Worm (Caenorhabditis elegans) whole organism, L1 larva: ENCODE results near the gene F25E5.2.

Experiments
- C04F5.9 ChIP-seq: sonication (generic microtip); optimal IDR thresholded peaks from 2 replicates; lab custom pipeline; 2016; ENCODE audit warnings: missing genetic modification characterization, missing compliant biosample characterization
- F16B12.6 ChIP-seq: fragments of 150-350 bp; optimal IDR thresholded peaks from 2 replicates; lab custom pipeline; 2014; ENCODE audit warnings: missing biosample characterization, missing genetic modification characterization
- ama-1 ChIP-seq: fragments of 150-350 bp; optimal IDR thresholded peaks from 2 replicates; lab custom pipeline; 2014
- blmp-1 ChIP-seq: fragments of 150-350 bp; optimal IDR thresholded peaks from 2 replicates; lab custom pipeline; 2014; ENCODE audit warnings: missing biosample characterization, missing genetic modification characterization
- ceh-63 ChIP-seq: fragments of 200-800 bp; sonication (Bioruptor generic); optimal IDR thresholded peaks from 2 replicates; lab custom pipeline; 2018; ENCODE audit warnings: mild to moderate bottlenecking, missing genetic modification characterization, missing compliant biosample characterization
- ceh-90 ChIP-seq: sonication (generic microtip); optimal IDR thresholded peaks from 2 replicates; lab custom pipeline; 2016; ENCODE audit warnings: missing genetic modification characterization, missing compliant biosample characterization
- ces-1 ChIP-seq: fragments of 150-350 bp; optimal IDR thresholded peaks from 2 replicates; lab custom pipeline; 2014; ENCODE audit warnings: missing biosample characterization, missing genetic modification reagents, missing genetic modification characterization
- dpl-1 ChIP-seq, 3 experiments: fragments of 150-350 bp in 2 of 3; sonication (generic microtip) in 1 of 3; optimal IDR thresholded peaks; 2 replicates each; lab custom pipeline; 2014 to 2017; ENCODE audit warnings: missing biosample characterization in 3 of 3, missing genetic modification characterization in 3 of 3, missing genetic modification reagents in 3 of 3
- dsc-1 ChIP-seq: sonication (generic microtip); optimal IDR thresholded peaks from 2 replicates; lab custom pipeline; 2016; ENCODE audit warnings: mild to moderate bottlenecking, missing genetic modification characterization, missing compliant biosample characterization
- efl-3 ChIP-seq: fragments of 200-800 bp; sonication (Bioruptor generic); optimal IDR thresholded peaks from 2 replicates; lab custom pipeline; 2018; ENCODE audit warnings: mild to moderate bottlenecking, missing genetic modification characterization, missing compliant biosample characterization
- fkh-10 ChIP-seq: sonication (generic microtip); optimal IDR thresholded peaks from 2 replicates; lab custom pipeline; 2017; ENCODE audit warnings: missing biosample characterization, missing genetic modification reagents, missing genetic modification characterization
- fkh-4 ChIP-seq: sonication (generic microtip); optimal IDR thresholded peaks from 2 replicates; lab custom pipeline; 2016; ENCODE audit warnings: missing compliant biosample characterization, missing genetic modification characterization, borderline replicate concordance
- fkh-8 ChIP-seq: sonication (generic microtip); optimal IDR thresholded peaks from 2 replicates; lab custom pipeline; 2016; ENCODE audit warnings: mild to moderate bottlenecking, missing genetic modification characterization, missing compliant biosample characterization
- grh-1 ChIP-seq: fragments of 200-800 bp; sonication (Bioruptor generic); IDR thresholded peaks from 2 replicates; pipeline ENCODE4 v1.3.6; 2022; ENCODE audit warnings: missing genetic modification reagents, missing genetic modification characterization, missing compliant biosample characterization
- hlh-17 ChIP-seq: fragments of 200-800 bp; sonication (Bioruptor generic); optimal IDR thresholded peaks from 2 replicates; lab custom pipeline; 2018; ENCODE audit warnings: missing genetic modification characterization, mild to moderate bottlenecking, missing compliant biosample characterization, moderate library complexity, borderline replicate concordance
- hlh-4 ChIP-seq: sonication (generic microtip); optimal IDR thresholded peaks from 2 replicates; lab custom pipeline; 2016; ENCODE audit warnings: mild to moderate bottlenecking, missing genetic modification characterization, missing compliant biosample characterization
- irx-1 ChIP-seq: sonication (generic microtip); optimal IDR thresholded peaks from 2 replicates; lab custom pipeline; 2016; ENCODE audit warnings: missing genetic modification characterization, missing compliant biosample characterization
- isw-1 ChIP-seq: fragments of 200-800 bp; sonication (Bioruptor generic); IDR thresholded peaks from 2 replicates; pipeline ENCODE4 v1.3.6; 2022; ENCODE audit warnings: missing genetic modification characterization, missing compliant biosample characterization
- lin-39 ChIP-seq: fragments of 150-350 bp; optimal IDR thresholded peaks from 2 replicates; lab custom pipeline; 2014; ENCODE audit warnings: missing biosample characterization, missing genetic modification reagents, missing genetic modification characterization
- nhr-11 ChIP-seq: fragments of 150-350 bp; optimal IDR thresholded peaks from 2 replicates; lab custom pipeline; 2014; ENCODE audit warnings: missing biosample characterization, missing genetic modification characterization
- nhr-237 ChIP-seq: fragments of 150-350 bp; optimal IDR thresholded peaks from 2 replicates; lab custom pipeline; 2014; ENCODE audit warnings: missing biosample characterization, missing genetic modification characterization
- nhr-47 ChIP-seq: sonication (generic microtip); optimal IDR thresholded peaks from 2 replicates; lab custom pipeline; 2016; ENCODE audit warnings: mild to moderate bottlenecking, missing genetic modification characterization, moderate library complexity, missing compliant biosample characterization
- nhr-71 ChIP-seq: sonication (generic microtip); optimal IDR thresholded peaks from 2 replicates; lab custom pipeline; 2016; ENCODE audit warnings: mild to moderate bottlenecking, missing genetic modification characterization, moderate library complexity, missing compliant biosample characterization
- nhr-76 ChIP-seq: sonication (generic microtip); optimal IDR thresholded peaks from 2 replicates; lab custom pipeline; 2017; ENCODE audit warnings: missing biosample characterization, missing genetic modification characterization
- nhr-90 ChIP-seq: sonication (generic microtip); optimal IDR thresholded peaks from 2 replicates; lab custom pipeline; 2016; ENCODE audit warnings: mild to moderate bottlenecking, missing genetic modification characterization, missing compliant biosample characterization; ENCODE audit not compliant: poor library complexity
- rnt-1 ChIP-seq: sonication (generic microtip); optimal IDR thresholded peaks from 2 replicates; lab custom pipeline; 2016; ENCODE audit warnings: mild to moderate bottlenecking, missing genetic modification characterization, moderate library complexity, missing compliant biosample characterization
- skn-1 ChIP-seq: fragments of 150-350 bp; optimal IDR thresholded peaks from 2 replicates; lab custom pipeline; 2014; ENCODE audit warnings: missing biosample characterization, missing genetic modification characterization
- snu-23 ChIP-seq: sonication (generic microtip); optimal IDR thresholded peaks from 2 replicates; lab custom pipeline; 2016; ENCODE audit warnings: missing genetic modification characterization, missing compliant biosample characterization
- swsn-7 ChIP-seq: sonication (generic microtip); optimal IDR thresholded peaks from 2 replicates; lab custom pipeline; 2016; ENCODE audit warnings: missing genetic modification characterization, missing compliant biosample characterization
- unc-30 ChIP-seq: sonication (generic microtip); optimal IDR thresholded peaks from 2 replicates; lab custom pipeline; 2017; ENCODE audit warnings: missing biosample characterization, missing genetic modification characterization
- unc-62 ChIP-seq: fragments of 150-350 bp; optimal IDR thresholded peaks from 2 replicates; lab custom pipeline; 2014; ENCODE audit warnings: missing biosample characterization, missing genetic modification reagents, missing genetic modification characterization
- unc-98 ChIP-seq: fragments of 200-800 bp; sonication (Bioruptor generic); IDR thresholded peaks from 2 replicates; pipeline ENCODE4 v1.3.6; 2022; ENCODE audit warnings: missing genetic modification characterization, missing compliant biosample characterization
- vab-15 ChIP-seq: sonication (generic microtip); optimal IDR thresholded peaks from 2 replicates; lab custom pipeline; 2017; ENCODE audit warnings: missing genotype, mild to moderate bottlenecking, missing genetic modification characterization, missing compliant biosample characterization
- zag-1 ChIP-seq: fragments of 150-350 bp; optimal IDR thresholded peaks from 2 replicates; lab custom pipeline; 2014; ENCODE audit warnings: missing biosample characterization, missing genetic modification characterization
- ztf-11 ChIP-seq, 2 experiments: sonication (generic microtip); optimal IDR thresholded peaks; 2 replicates each; lab custom pipeline; 2016 to 2017; ENCODE audit warnings: missing genetic modification characterization in 2 of 2, missing biosample characterization in 1 of 2, missing compliant biosample characterization in 1 of 2

Gene F25E5.2

ce11 chrV:7420162-7420561 is 34.9 kb upstream of the F25E5.2 start, which contains the start of gene srxa-4:
srxa-4 (plus strand) TSS chrV:7420462.
- no peak for TF ChIP-seq hlh-4

- TF ChIP-seq fkh-4 (tag; lab: Kevin White, UChicago) (no peak), grh-1 (GFP tag; lab: Robert Waterston, UW) (no peak), nhr-237 (tag; lab: Kevin White, UChicago) (no peak), ztf-11 (tag; optimal IDR thresholded peaks at IDR 0.05; lab: Kevin White, UChicago) (no peak), vab-15 (no peak), hlh-4 (no peak), hlh-17 (GFP tag; lab: Kevin White, UChicago) (no peak), lin-39 (tag; lab: Kevin White, UChicago) (no peak), C04F5.9 (tag; lab: Kevin White, UChicago) (no peak), unc-30 (tag; lab: Kevin White, UChicago) (no peak), dsc-1 (tag; lab: Kevin White, UChicago) (no peak), dpl-1 (GFP tag; optimal IDR thresholded peaks at IDR 0.05; lab: Kevin White, UChicago) (no peak), unc-98 (no peak), blmp-1 (tag; lab: Kevin White, UChicago) (no peak)
Measured at ce11 chrV:7424336-7424735, 30.8 kb upstream of the F25E5.2 start, which contains the start of gene F18E3.10. F18E3.10 (minus strand) TSS chrV:7424436.

- no peak for TF ChIP-seq irx-1 (tag; lab: Kevin White, UChicago)
- TF ChIP-seq fkh-4 (tag; lab: Kevin White, UChicago), result no peak
- TF ChIP-seq F16B12.6 (tag; lab: Kevin White, UChicago), result no peak
- no peak for TF ChIP-seq zag-1 (tag; lab: Kevin White, UChicago)
- no peak for TF ChIP-seq isw-1
- no peak for TF ChIP-seq ama-1 (lab: Kevin White, UChicago)
- TF ChIP-seq ceh-63 (GFP tag; lab: Kevin White, UChicago), result no peak
Measured at ce11 chrV:7426594-7426993, 28.5 kb upstream of the F25E5.2 start, which contains the start of gene srw-68. srw-68 (minus strand) TSS chrV:7426694.

ce11 chrV:7428880-7429279 is 26.2 kb upstream of the F25E5.2 start, which contains the start of gene srw-69:
srw-69 (minus strand) TSS chrV:7428980.
- TF ChIP-seq grh-1 (GFP tag; lab: Robert Waterston, UW), result no peak
- TF ChIP-seq nhr-47 (tag; lab: Kevin White, UChicago), result no peak
- TF ChIP-seq skn-1 (tag; lab: Kevin White, UChicago), result no peak
- TF ChIP-seq ces-1 (GFP tag; lab: Kevin White, UChicago), result no peak
- no peak for TF ChIP-seq ztf-11 (tag; optimal IDR thresholded peaks at IDR 0.05; lab: Kevin White, UChicago)
- no peak for TF ChIP-seq fkh-10 (GFP tag; lab: Kevin White, UChicago)
- no peak for TF ChIP-seq ceh-90
- TF ChIP-seq snu-23 (GFP tag; lab: Kevin White, UChicago), result no peak
- TF ChIP-seq F16B12.6 (tag; lab: Kevin White, UChicago), result no peak
- no peak for TF ChIP-seq unc-62 (GFP tag; lab: Kevin White, UChicago)
- TF ChIP-seq dsc-1 (tag; lab: Kevin White, UChicago), result no peak
- no peak for TF ChIP-seq rnt-1 (tag; lab: Kevin White, UChicago)
- no peak for TF ChIP-seq nhr-71
- TF ChIP-seq lin-39 (tag; lab: Kevin White, UChicago), result no peak
- TF ChIP-seq nhr-237 (tag; lab: Kevin White, UChicago), result no peak
- no peak for TF ChIP-seq swsn-7 (tag; lab: Kevin White, UChicago)
- TF ChIP-seq nhr-76 (tag; lab: Kevin White, UChicago), result no peak

- TF ChIP-seq efl-3 (GFP tag; lab: Kevin White, UChicago) (no peak), fkh-8 (tag; lab: Kevin White, UChicago) (peak; percentile 33), nhr-11 (tag; lab: Kevin White, UChicago) (peak; percentile 30), nhr-71 (no peak), ceh-63 (GFP tag; lab: Kevin White, UChicago) (no peak), nhr-90 (tag; lab: Kevin White, UChicago) (no peak)
- TF ChIP-seq, all 84 proteins: peak for 2
Measured at ce11 chrV:7431016-7431415, 24.1 kb upstream of the F25E5.2 start, which contains the start of gene srw-71. srw-71 (minus strand) TSS chrV:7431116.
